Worm (Caenorhabditis elegans): Measurements from ENCODE around the gene R03E9.2.

The R03E9.2 gene

ce11 chrX:6733201-6733600 lies at the start of gene R03E9.2:
TSS of gene R03E9.2 (minus strand) at chrX:6733301.
- TF ChIP-seq tab-1 (GFP tag; IDR thresholded peaks at IDR 0.05) (no peak), cog-1 (tag; optimal IDR thresholded peaks at IDR 0.05) (no peak), flt-1 (GFP tag; IDR thresholded peaks at IDR 0.05) (no peak), T22C8.4 (GFP tag; IDR thresholded peaks at IDR 0.05) (no peak), med-1 (GFP tag; optimal IDR thresholded peaks at IDR 0.05; ENCODE audit: insufficient read depth) (no peak), ztf-29 (GFP tag; IDR thresholded peaks at IDR 0.05) (no peak), ref-1 (GFP tag; conservative IDR thresholded peaks at IDR 0.05) (no peak), ztf-23 (GFP tag; IDR thresholded peaks at IDR 0.05) (no peak), klf-2 (GFP tag; conservative IDR thresholded peaks at IDR 0.05) (no peak)

DNA sequence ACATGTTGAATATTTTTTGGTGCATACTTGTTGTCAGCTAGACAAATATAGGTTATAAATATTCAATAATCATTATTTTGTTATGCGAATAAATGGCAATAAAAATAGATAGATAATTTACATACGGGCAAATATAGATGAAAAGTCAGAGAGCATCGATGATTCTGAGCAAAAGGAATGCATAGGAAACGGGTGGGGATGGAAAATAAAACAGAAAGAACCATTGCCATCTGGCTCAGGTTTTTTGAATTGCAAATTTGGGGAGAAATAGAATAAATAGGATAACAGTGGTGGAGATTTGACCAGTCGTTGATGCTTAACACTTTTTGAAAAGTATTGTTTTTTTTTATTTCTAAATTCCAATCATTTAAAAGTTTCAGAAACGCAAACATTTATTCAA lies 49.8 kb upstream of the R03E9.2 start, which contains the start of gene idpp-6:
Gene idpp-6 (plus strand): TSS at position 301 of the 400 bp plus-strand sequence.
- TF ChIP-seq T22C8.4 (GFP tag; IDR thresholded peaks at IDR 0.05) = no peak
- TF ChIP-seq ztf-23 (GFP tag; IDR thresholded peaks at IDR 0.05) = no peak
- no peak for TF ChIP-seq cog-1 (tag; optimal IDR thresholded peaks at IDR 0.05)

DNA sequence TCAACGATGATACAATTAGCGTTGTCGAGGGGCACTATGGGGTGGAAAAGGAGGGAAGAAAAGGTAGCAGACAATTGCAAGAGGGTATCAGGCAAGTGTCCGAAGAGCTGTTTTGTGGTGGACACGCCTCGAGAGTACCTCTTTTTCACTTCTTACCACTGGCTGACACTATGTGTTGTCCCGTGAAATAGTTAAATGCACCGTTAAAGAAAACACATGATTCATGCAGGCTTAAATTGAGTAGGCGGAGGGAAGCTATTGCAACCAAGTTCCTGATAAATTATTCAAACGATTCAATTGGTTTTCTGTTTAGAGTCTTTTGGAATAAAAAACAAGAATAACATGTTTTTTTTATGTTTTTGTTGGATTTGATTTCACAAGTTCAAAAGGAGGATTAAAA lies 44.9 kb upstream of the R03E9.2 start, which contains the start of gene irk-1:
Gene irk-1 (minus strand): TSS at position 101 of the 400 bp plus-strand sequence.
- no peak for TF ChIP-seq cog-1 (tag; optimal IDR thresholded peaks at IDR 0.05)
- 0 out of 2 replicates have a peak, but pooled peaks have one; percentile 16 for TF ChIP-seq ztf-23 (GFP tag; IDR thresholded peaks at IDR 0.05)

DNA sequence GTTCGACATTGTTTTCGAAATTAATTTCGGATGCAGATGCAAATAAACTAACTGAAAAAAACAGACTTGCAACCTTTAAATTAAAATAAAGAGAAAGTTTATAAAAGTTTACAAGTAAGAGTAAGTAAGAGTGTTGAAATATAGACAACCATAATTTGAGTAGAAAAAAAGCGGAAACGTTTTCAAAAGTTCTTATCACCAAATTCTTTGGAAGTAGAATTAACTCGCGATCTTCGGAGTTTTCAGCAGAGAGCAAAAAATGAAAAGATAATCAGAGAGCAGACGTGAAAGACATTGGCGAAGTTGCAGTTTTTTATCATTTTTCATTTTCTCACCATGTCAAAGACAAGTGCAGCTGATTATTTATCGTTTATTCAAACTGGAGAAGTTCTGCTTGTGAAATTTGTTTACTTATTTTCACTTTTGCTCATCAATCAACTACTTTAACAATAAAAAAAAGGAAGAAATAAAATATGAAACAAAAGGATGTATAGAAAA lies 28.6 kb upstream of the R03E9.2 start, which contains the start of gene abts-4:
Gene abts-4 (minus strand): TSS at position 51 of the 498 bp plus-strand sequence.
- no peak for TF ChIP-seq ztf-29 (GFP tag; IDR thresholded peaks at IDR 0.05)
- no peak for TF ChIP-seq cog-1 (tag; optimal IDR thresholded peaks at IDR 0.05)
- TF ChIP-seq ref-1 (GFP tag; conservative IDR thresholded peaks at IDR 0.05) = no peak
- TF ChIP-seq klf-2 (GFP tag; conservative IDR thresholded peaks at IDR 0.05) = no peak
- TF ChIP-seq ztf-23 (GFP tag; IDR thresholded peaks at IDR 0.05) = no peak
- no peak for TF ChIP-seq tab-1 (GFP tag; IDR thresholded peaks at IDR 0.05)
- TF ChIP-seq T22C8.4 (GFP tag; IDR thresholded peaks at IDR 0.05) = no peak
- no peak for TF ChIP-seq med-1 (GFP tag; optimal IDR thresholded peaks at IDR 0.05; ENCODE audit: insufficient read depth)
- no peak for TF ChIP-seq flt-1 (GFP tag; IDR thresholded peaks at IDR 0.05)

DNA sequence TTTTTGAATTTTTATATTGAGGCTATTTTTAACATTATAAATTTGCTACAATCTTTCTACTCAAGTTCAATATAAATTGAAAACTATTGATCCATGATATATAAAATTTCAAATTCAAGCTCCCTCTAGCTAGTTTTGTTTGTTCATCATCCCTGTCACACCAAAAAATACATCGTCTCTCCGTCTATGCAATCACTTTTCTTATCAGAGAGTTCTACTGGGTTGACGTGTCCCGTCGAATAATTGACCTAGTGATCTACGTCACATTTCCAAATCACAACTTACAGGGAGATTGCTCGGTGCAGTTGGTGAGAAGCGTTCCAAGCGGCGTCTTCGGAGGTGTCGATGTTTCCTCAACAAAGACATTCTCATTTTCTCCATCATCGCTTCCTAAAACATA lies 28.1 kb upstream of the R03E9.2 start:
- no peak for TF ChIP-seq ztf-23 (GFP tag; IDR thresholded peaks at IDR 0.05)
- no peak for TF ChIP-seq T22C8.4 (GFP tag; IDR thresholded peaks at IDR 0.05)
- no peak for TF ChIP-seq ref-1 (GFP tag; conservative IDR thresholded peaks at IDR 0.05)
- no peak for TF ChIP-seq klf-2 (GFP tag; conservative IDR thresholded peaks at IDR 0.05)
- no peak for TF ChIP-seq cog-1 (tag; optimal IDR thresholded peaks at IDR 0.05)
- no peak for TF ChIP-seq ztf-29 (GFP tag; IDR thresholded peaks at IDR 0.05)
- TF ChIP-seq tab-1 (GFP tag; IDR thresholded peaks at IDR 0.05) = no peak
- TF ChIP-seq med-1 (GFP tag; optimal IDR thresholded peaks at IDR 0.05; ENCODE audit: insufficient read depth) = no peak
- no peak for TF ChIP-seq flt-1 (GFP tag; IDR thresholded peaks at IDR 0.05)

DNA sequence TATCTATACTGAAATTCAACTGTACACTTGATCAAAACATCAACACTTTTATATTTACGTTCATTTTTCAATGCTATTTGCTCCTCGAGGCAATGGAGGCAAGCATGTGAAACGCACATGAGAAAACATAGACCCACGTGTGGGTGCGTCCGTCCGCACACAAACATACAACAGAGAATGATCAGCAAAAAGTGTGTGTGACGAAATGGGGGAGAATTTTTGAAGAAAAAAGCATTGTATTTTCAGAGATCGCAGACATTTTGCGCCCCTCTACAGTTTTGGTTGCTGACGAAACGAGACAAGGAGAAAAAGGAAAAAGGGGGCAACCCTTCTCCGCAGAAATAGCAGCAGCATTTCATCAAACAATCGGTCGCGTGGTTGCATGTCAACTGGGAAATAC lies 17.0 kb upstream of the R03E9.2 start:
- TF ChIP-seq flt-1 (GFP tag; IDR thresholded peaks at IDR 0.05) = no peak
- TF ChIP-seq ztf-23 (GFP tag; IDR thresholded peaks at IDR 0.05) = no peak
- TF ChIP-seq ref-1 (GFP tag; conservative IDR thresholded peaks at IDR 0.05) = no peak
- TF ChIP-seq cog-1 (tag; optimal IDR thresholded peaks at IDR 0.05) = no peak
- no peak for TF ChIP-seq ztf-29 (GFP tag; IDR thresholded peaks at IDR 0.05)
- no peak for TF ChIP-seq T22C8.4 (GFP tag; IDR thresholded peaks at IDR 0.05)
- TF ChIP-seq med-1 (GFP tag; optimal IDR thresholded peaks at IDR 0.05; ENCODE audit: insufficient read depth) = no peak
- TF ChIP-seq tab-1 (GFP tag; IDR thresholded peaks at IDR 0.05) = no peak
- no peak for TF ChIP-seq klf-2 (GFP tag; conservative IDR thresholded peaks at IDR 0.05)

ce11 chrX:6749124-6749822 lies 16.2 kb upstream of the R03E9.2 start:
- TF ChIP-seq ref-1 (GFP tag; conservative IDR thresholded peaks at IDR 0.05) (no peak), flt-1 (GFP tag; IDR thresholded peaks at IDR 0.05) (no peak), ztf-23 (GFP tag; IDR thresholded peaks at IDR 0.05) (no peak), klf-2 (GFP tag; conservative IDR thresholded peaks at IDR 0.05) (no peak), cog-1 (tag; optimal IDR thresholded peaks at IDR 0.05) (no peak), tab-1 (GFP tag; IDR thresholded peaks at IDR 0.05) (no peak), T22C8.4 (GFP tag; IDR thresholded peaks at IDR 0.05) (no peak), ztf-29 (GFP tag; IDR thresholded peaks at IDR 0.05) (no peak), med-1 (GFP tag; optimal IDR thresholded peaks at IDR 0.05; ENCODE audit: insufficient read depth) (no peak)

ce11 chrX:6747906-6748356 lies 14.8 kb upstream of the R03E9.2 start:
- TF ChIP-seq ref-1 (GFP tag; conservative IDR thresholded peaks at IDR 0.05) = no peak
- no peak for TF ChIP-seq flt-1 (GFP tag; IDR thresholded peaks at IDR 0.05)
- TF ChIP-seq ztf-29 (GFP tag; IDR thresholded peaks at IDR 0.05) = no peak
- no peak for TF ChIP-seq cog-1 (tag; optimal IDR thresholded peaks at IDR 0.05)
- TF ChIP-seq tab-1 (GFP tag; IDR thresholded peaks at IDR 0.05) = no peak
- TF ChIP-seq klf-2 (GFP tag; conservative IDR thresholded peaks at IDR 0.05) = no peak
- no peak for TF ChIP-seq med-1 (GFP tag; optimal IDR thresholded peaks at IDR 0.05; ENCODE audit: insufficient read depth)
- TF ChIP-seq ztf-23 (GFP tag; IDR thresholded peaks at IDR 0.05) = no peak
- no peak for TF ChIP-seq T22C8.4 (GFP tag; IDR thresholded peaks at IDR 0.05)

DNA sequence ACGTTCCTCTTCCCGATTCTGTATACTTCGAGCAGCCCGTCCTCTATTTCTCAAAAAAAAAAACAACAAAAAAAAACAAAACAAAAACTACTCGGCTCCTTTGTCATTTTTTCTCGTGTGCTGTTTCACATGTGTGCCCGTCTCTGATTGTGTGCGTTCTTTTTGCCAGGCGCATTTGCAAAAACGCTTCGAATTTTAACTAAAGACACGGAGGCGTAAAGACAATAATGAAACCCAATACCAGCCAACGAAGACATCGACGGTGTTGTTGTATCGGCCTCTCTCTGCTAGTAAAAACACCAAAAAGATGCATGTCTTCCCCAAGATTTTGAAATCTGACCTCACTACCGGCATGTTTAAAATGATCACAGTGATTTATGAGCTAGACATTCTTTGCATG lies 13.7 kb upstream of the R03E9.2 start:
- TF ChIP-seq ztf-29 (GFP tag; IDR thresholded peaks at IDR 0.05) = no peak
- TF ChIP-seq T22C8.4 (GFP tag; IDR thresholded peaks at IDR 0.05) = no peak
- no peak for TF ChIP-seq med-1 (GFP tag; optimal IDR thresholded peaks at IDR 0.05; ENCODE audit: insufficient read depth)
- TF ChIP-seq cog-1 (tag; optimal IDR thresholded peaks at IDR 0.05) = no peak
- TF ChIP-seq tab-1 (GFP tag; IDR thresholded peaks at IDR 0.05) = no peak
- no peak for TF ChIP-seq ref-1 (GFP tag; conservative IDR thresholded peaks at IDR 0.05)
- TF ChIP-seq klf-2 (GFP tag; conservative IDR thresholded peaks at IDR 0.05) = no peak
- no peak for TF ChIP-seq flt-1 (GFP tag; IDR thresholded peaks at IDR 0.05)
- no peak for TF ChIP-seq ztf-23 (GFP tag; IDR thresholded peaks at IDR 0.05)
